Fruit fly (Drosophila melanogaster): ENCODE results near the gene fan.

DNA sequence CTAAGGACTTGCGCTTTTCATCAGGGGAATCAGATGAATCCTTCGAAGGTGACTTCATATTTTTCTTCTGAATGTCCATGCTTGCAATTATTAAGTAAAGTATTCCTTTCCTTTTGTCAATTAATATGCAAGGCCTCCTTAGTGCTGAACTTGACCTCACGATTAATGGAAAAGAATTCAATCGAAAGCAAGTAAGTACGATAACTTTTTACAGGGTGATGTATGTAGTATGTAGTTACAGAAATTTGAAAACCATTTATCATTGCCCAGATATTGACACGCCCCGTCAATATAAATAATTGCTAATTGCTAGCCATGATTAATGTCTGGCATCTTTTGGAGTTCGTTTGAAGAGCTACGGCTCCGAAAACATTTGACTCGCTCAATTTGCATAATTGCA, 39.1 kb upstream of the fan start, which contains the start of gene CG42591:
- no peak for TF ChIP-seq psq (optimal IDR thresholded peaks at IDR 0.05)
- no peak for TF ChIP-seq EcR (GFP tag; optimal IDR thresholded peaks at IDR 0.05)
- no peak for TF ChIP-seq pan (optimal IDR thresholded peaks at IDR 0.05)
